Worm (Caenorhabditis elegans): ENCODE data around the gene zip-5.

DNA sequence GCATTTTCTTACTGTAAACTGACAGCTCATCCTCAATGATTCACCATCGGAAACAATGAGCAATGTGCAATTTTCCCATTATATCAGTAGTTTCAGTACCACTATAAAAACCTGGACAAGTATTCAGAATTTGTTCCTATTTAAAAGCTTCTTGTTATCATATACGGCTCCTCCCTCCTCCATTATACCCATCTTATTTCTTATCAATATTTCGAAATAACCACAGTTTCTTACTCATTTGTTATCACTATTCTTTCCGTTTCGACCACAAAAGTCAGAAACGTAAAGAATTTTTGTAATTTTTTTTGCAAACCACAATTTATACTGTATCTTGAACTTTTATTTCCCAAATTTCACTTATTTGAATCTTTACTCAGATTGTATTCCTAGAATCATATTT, 3.7 kb downstream of the zip-5 start:
- no peak for TF ChIP-seq ztf-29 (GFP tag; IDR thresholded peaks at IDR 0.05)
- no peak for TF ChIP-seq tab-1 (GFP tag; IDR thresholded peaks at IDR 0.05)

Data from whole organism, midembryonic.